Worm (Caenorhabditis elegans) whole organism, L1 larva: ENCODE measurements around the gene mys-1.

Source experiments
- fkh-10 ChIP-seq: sonication (generic microtip); optimal IDR thresholded peaks from 2 replicates; lab custom pipeline; 2017; ENCODE audit warnings: missing biosample characterization, missing genetic modification reagents, missing genetic modification characterization
- nhr-77 ChIP-seq: fragments of 150-350 bp; optimal IDR thresholded peaks from 2 replicates; lab custom pipeline; 2014; ENCODE audit warnings: missing biosample characterization, missing genetic modification characterization
- snpc-4 ChIP-seq: fragments of 150-350 bp; optimal IDR thresholded peaks from 2 replicates; lab custom pipeline; 2014; ENCODE audit warnings: missing biosample characterization, missing genetic modification characterization

ce11 chrV:7091287-7091686, 6.8 kb upstream of the mys-1 start, which contains the start of gene nhr-286:
- TF ChIP-seq nhr-77 = no peak
- TF ChIP-seq snpc-4 (tag; lab: Kevin White, UChicago) = no peak
- no peak for TF ChIP-seq fkh-10 (GFP tag; lab: Kevin White, UChicago)
